Fruit fly (Drosophila melanogaster): ENCODE data around the gene CG32276.

dm6 chr3L:3223390-3223914 is 24.6 kb upstream of the CG32276 start:
- TF ChIP-seq psq (GFP tag; optimal IDR thresholded peaks at IDR 0.05) = no peak
- no peak for TF ChIP-seq h (GFP tag; optimal IDR thresholded peaks at IDR 0.05)
- no peak for TF ChIP-seq CG9705 (GFP tag; optimal IDR thresholded peaks at IDR 0.05)
- no peak for TF ChIP-seq HLH106 (tag; optimal IDR thresholded peaks at IDR 0.05)
- TF ChIP-seq dmrt93B (GFP tag; optimal IDR thresholded peaks at IDR 0.05) = no peak
- no peak for TF ChIP-seq CG32264 (GFP tag; optimal IDR thresholded peaks at IDR 0.05)
- no peak for TF ChIP-seq tai (GFP tag; optimal IDR thresholded peaks at IDR 0.05)
- TF ChIP-seq GATAd (GFP tag; optimal IDR thresholded peaks at IDR 0.05) = no peak
- TF ChIP-seq Hr78 (GFP tag; optimal IDR thresholded peaks at IDR 0.05) = no peak
